Fruit fly (Drosophila melanogaster) whole organism, embryonic: ENCODE measurements around the gene Ugt36D1.

ENCODE experiments used
- B-H2 ChIP-seq: fragments of 200-800 bp; sonication (Bioruptor generic); optimal IDR thresholded peaks from 2 replicates; lab custom pipeline; 2018; ENCODE audit warnings: missing biosample characterization, mild to moderate bottlenecking, missing genetic modification characterization
- CG10209 ChIP-seq: fragments of 200-800 bp; sonication (Bioruptor generic); optimal IDR thresholded peaks from 3 replicates; lab custom pipeline; 2017; ENCODE audit warnings: missing biosample characterization, mild to moderate bottlenecking, missing genetic modification characterization, missing genetic modification reagents
- CG10431 ChIP-seq: fragments of 200-800 bp; sonication (Bioruptor generic); optimal IDR thresholded peaks from 3 replicates; lab custom pipeline; 2018; ENCODE audit warnings: missing biosample characterization, mild to moderate bottlenecking, missing genetic modification characterization
- CG12071 ChIP-seq: fragments of 200-800 bp; sonication (Bioruptor generic); optimal IDR thresholded peaks from 3 replicates; lab custom pipeline; 2018; ENCODE audit warnings: missing biosample characterization, mild to moderate bottlenecking, missing genetic modification characterization
- CG12219 ChIP-seq: fragments of 200-800 bp; sonication (Bioruptor generic); optimal IDR thresholded peaks from 3 replicates; lab custom pipeline; 2018; ENCODE audit warnings: missing biosample characterization, mild to moderate bottlenecking, missing genetic modification characterization
- CG13287 ChIP-seq: fragments of 200-800 bp; sonication (Bioruptor generic); IDR thresholded peaks from 2 replicates; pipeline ENCODE4 v1.3.6; 2022; ENCODE audit warnings: missing biosample characterization, missing genetic modification characterization; ENCODE audit not compliant: partially characterized antibody
- CG15269 ChIP-seq: fragments of 200-800 bp; sonication (Bioruptor generic); optimal IDR thresholded peaks from 2 replicates; lab custom pipeline; 2018; ENCODE audit warnings: missing biosample characterization, mild to moderate bottlenecking, missing genetic modification characterization, moderate library complexity
- CG1603 ChIP-seq: fragments of 200-800 bp; sonication (Bioruptor generic); optimal IDR thresholded peaks from 2 replicates; lab custom pipeline; 2019; ENCODE audit warnings: missing biosample characterization, mild to moderate bottlenecking, missing genetic modification characterization, moderate library complexity
- CG17361 ChIP-seq: fragments of 200-800 bp; sonication (Bioruptor generic); IDR thresholded peaks from 3 replicates; pipeline ENCODE4 v1.3.6; 2022; ENCODE audit warnings: missing biosample characterization, missing genetic modification characterization
- CG2116 ChIP-seq: fragments of 200-800 bp; sonication (Bioruptor generic); optimal IDR thresholded peaks from 3 replicates; lab custom pipeline; 2018; ENCODE audit warnings: missing biosample characterization, mild to moderate bottlenecking, missing genetic modification characterization
- CG3065 ChIP-seq: fragments of 200-800 bp; sonication (Bioruptor generic); optimal IDR thresholded peaks from 2 replicates; lab custom pipeline; 2016; ENCODE audit warnings: missing biosample characterization, missing genetic modification characterization
- CG4707 ChIP-seq: fragments of 200-800 bp; sonication (Bioruptor generic); optimal IDR thresholded peaks from 2 replicates; lab custom pipeline; 2018; ENCODE audit warnings: missing biosample characterization, mild to moderate bottlenecking, missing genetic modification characterization, moderate library complexity
- CG4854 ChIP-seq: fragments of 200-800 bp; sonication (Bioruptor generic); optimal IDR thresholded peaks from 2 replicates; lab custom pipeline; 2016; ENCODE audit warnings: missing biosample characterization, missing genetic modification characterization, inconsistent platforms
- CG6272 ChIP-seq: fragments of 200-800 bp; sonication (Bioruptor generic); IDR thresholded peaks from 2 replicates; pipeline ENCODE4 v1.3.6; 2022; ENCODE audit warnings: missing biosample characterization, missing genetic modification characterization
- CG7372 ChIP-seq: fragments of 200-800 bp; sonication (Bioruptor generic); IDR thresholded peaks from 2 replicates; pipeline ENCODE4 v1.3.6; 2022; ENCODE audit warnings: missing biosample characterization, missing genetic modification characterization
- CG7928 ChIP-seq: fragments of 200-800 bp; sonication (Bioruptor generic); optimal IDR thresholded peaks from 2 replicates; lab custom pipeline; 2017; ENCODE audit warnings: missing biosample characterization, mild to moderate bottlenecking, missing genetic modification characterization
- Camta ChIP-seq: fragments of 200-800 bp; sonication (Bioruptor generic); optimal IDR thresholded peaks from 2 replicates; lab custom pipeline; 2016; ENCODE audit warnings: missing biosample characterization, missing genetic modification characterization
- D ChIP-seq, 2 experiments: fragments of 200-800 bp in 1 of 2; fragments of >200 bp in 1 of 2; sonication (Bioruptor generic) in 1 of 2; optimal IDR thresholded peaks; 2 replicates in 1 of 2; 3 replicates in 1 of 2; lab custom pipeline; 2017; ENCODE audit warnings: mild to moderate bottlenecking in 1 of 2, missing biosample characterization in 1 of 2, missing genetic modification characterization in 1 of 2, missing genetic modification reagents in 1 of 2
- Dref ChIP-seq: fragments of 200-800 bp; sonication (Bioruptor generic); IDR thresholded peaks from 2 replicates; pipeline ENCODE4 v1.3.6; 2022; ENCODE audit warnings: missing biosample characterization, missing genetic modification characterization
- HLH3B ChIP-seq: fragments of 200-800 bp; sonication (Bioruptor generic); IDR thresholded peaks from 2 replicates; pipeline ENCODE4 v1.3.6; 2022; ENCODE audit warnings: missing biosample characterization, missing genetic modification characterization
- Hmx ChIP-seq: fragments of 200-800 bp; sonication (Bioruptor generic); optimal IDR thresholded peaks from 2 replicates; lab custom pipeline; 2016; ENCODE audit warnings: missing biosample characterization, missing genetic modification characterization
- Lhr ChIP-seq: fragments of 200-800 bp; sonication (Bioruptor generic); optimal IDR thresholded peaks from 3 replicates; lab custom pipeline; 2017; ENCODE audit warnings: mild to moderate bottlenecking, missing biosample characterization, missing genetic modification reagents, missing genetic modification characterization
- MESR4 ChIP-seq: fragments of 200-800 bp; sonication (Bioruptor generic); optimal IDR thresholded peaks from 2 replicates; lab custom pipeline; 2018; ENCODE audit warnings: missing biosample characterization, mild to moderate bottlenecking, missing genetic modification characterization, moderate library complexity
- NC2α ChIP-seq: fragments of 200-800 bp; sonication (Bioruptor generic); optimal IDR thresholded peaks from 2 replicates; lab custom pipeline; 2016; ENCODE audit warnings: missing biosample characterization, missing genetic modification characterization
- NK7.1 ChIP-seq: fragments of 200-800 bp; sonication (Bioruptor generic); optimal IDR thresholded peaks from 3 replicates; lab custom pipeline; 2016; ENCODE audit warnings: missing biosample characterization, missing genetic modification characterization
- Optix ChIP-seq: fragments of 200-800 bp; sonication (Bioruptor generic); IDR thresholded peaks from 3 replicates; pipeline ENCODE4 v1.3.6; 2022; ENCODE audit warnings: missing biosample characterization, missing genetic modification characterization
- Taf1 ChIP-seq: fragments of 200-800 bp; sonication (Bioruptor generic); IDR thresholded peaks from 2 replicates; pipeline ENCODE4 v1.3.6; 2022; ENCODE audit warnings: missing biosample characterization, missing genetic modification characterization
- ab ChIP-seq: fragments of 200-800 bp; sonication (Bioruptor generic); optimal IDR thresholded peaks from 2 replicates; lab custom pipeline; 2016; ENCODE audit warnings: missing biosample characterization, missing genetic modification characterization
- ac ChIP-seq: fragments of 200-800 bp; sonication (Bioruptor generic); optimal IDR thresholded peaks from 3 replicates; lab custom pipeline; 2017; ENCODE audit warnings: missing biosample characterization, mild to moderate bottlenecking, missing genetic modification characterization
- chn ChIP-seq: fragments of 200-800 bp; sonication (Bioruptor generic); optimal IDR thresholded peaks from 2 replicates; lab custom pipeline; 2016; ENCODE audit warnings: missing biosample characterization, missing genetic modification characterization
- dati ChIP-seq: fragments of 200-800 bp; sonication (Bioruptor generic); IDR thresholded peaks from 2 replicates; pipeline ENCODE4 v1.3.6; 2022; ENCODE audit warnings: missing biosample characterization, missing genetic modification characterization
- gsb ChIP-seq: fragments of 200-800 bp; sonication (Bioruptor generic); IDR thresholded peaks from 2 replicates; pipeline ENCODE4 v1.3.6; 2022; ENCODE audit warnings: missing biosample characterization, missing genetic modification characterization
- inv ChIP-seq: fragments of 200-800 bp; sonication (Bioruptor generic); IDR thresholded peaks from 2 replicates; pipeline ENCODE4 v1.3.6; 2022; ENCODE audit warnings: missing biosample characterization, missing genetic modification characterization; ENCODE audit not compliant: partially characterized antibody
- lola ChIP-seq, 3 experiments: fragments of >200 bp in 2 of 3; fragments of 200-800 bp in 1 of 3; sonication (Bioruptor generic) in 1 of 3; optimal IDR thresholded peaks; 2 replicates each; lab custom pipeline; 2017 to 2019; ENCODE audit warnings: missing biosample characterization in 3 of 3, missing genetic modification characterization in 3 of 3, mild to moderate bottlenecking in 1 of 3, moderate library complexity in 1 of 3
- nau ChIP-seq: fragments of 200-800 bp; sonication (Bioruptor generic); optimal IDR thresholded peaks from 3 replicates; lab custom pipeline; 2017; ENCODE audit warnings: missing biosample characterization, mild to moderate bottlenecking, missing genetic modification characterization, missing genetic modification reagents
- org-1 ChIP-seq: fragments of 200-800 bp; sonication (Bioruptor generic); optimal IDR thresholded peaks from 2 replicates; lab custom pipeline; 2017; ENCODE audit warnings: missing biosample characterization, missing genetic modification characterization
- rib ChIP-seq: fragments of 200-800 bp; sonication (Bioruptor generic); IDR thresholded peaks from 2 replicates; pipeline ENCODE4 v1.3.6; 2022; ENCODE audit warnings: missing biosample characterization, missing genetic modification characterization
- row ChIP-seq: fragments of 200-800 bp; sonication (Bioruptor generic); IDR thresholded peaks from 3 replicates; pipeline ENCODE4 v1.3.6; 2022; ENCODE audit warnings: missing biosample characterization, missing genetic modification characterization
- sisA ChIP-seq: fragments of 200-800 bp; sonication (Bioruptor generic); IDR thresholded peaks from 2 replicates; pipeline ENCODE4 v1.3.6; 2022; ENCODE audit warnings: missing biosample characterization, missing genetic modification characterization
- tap ChIP-seq: fragments of 200-800 bp; optimal IDR thresholded peaks from 3 replicates; lab custom pipeline; 2019; ENCODE audit warnings: missing biosample characterization, mild to moderate bottlenecking, missing genetic modification characterization, moderate library complexity
- tin ChIP-seq: fragments of 200-800 bp; sonication (Bioruptor generic); optimal IDR thresholded peaks from 3 replicates; lab custom pipeline; 2016; ENCODE audit warnings: missing biosample characterization, missing genetic modification characterization
- tx ChIP-seq: fragments of 200-800 bp; sonication (Bioruptor generic); optimal IDR thresholded peaks from 2 replicates; lab custom pipeline; 2016; ENCODE audit warnings: missing biosample characterization, missing genetic modification characterization
- vfl ChIP-seq: fragments of 200-800 bp; sonication (Bioruptor generic); optimal IDR thresholded peaks from 2 replicates; lab custom pipeline; 2016; ENCODE audit warnings: missing biosample characterization, missing genetic modification characterization
- zen ChIP-seq: fragments of 200-800 bp; sonication (Bioruptor generic); optimal IDR thresholded peaks from 3 replicates; lab custom pipeline; 2018; ENCODE audit warnings: missing biosample characterization, mild to moderate bottlenecking, missing genetic modification characterization, moderate library complexity
- zf30C ChIP-seq: fragments of 200-800 bp; sonication (Bioruptor generic); optimal IDR thresholded peaks from 3 replicates; lab custom pipeline; 2018; ENCODE audit warnings: missing biosample characterization, mild to moderate bottlenecking, missing genetic modification characterization

Gene Ugt36D1

DNA sequence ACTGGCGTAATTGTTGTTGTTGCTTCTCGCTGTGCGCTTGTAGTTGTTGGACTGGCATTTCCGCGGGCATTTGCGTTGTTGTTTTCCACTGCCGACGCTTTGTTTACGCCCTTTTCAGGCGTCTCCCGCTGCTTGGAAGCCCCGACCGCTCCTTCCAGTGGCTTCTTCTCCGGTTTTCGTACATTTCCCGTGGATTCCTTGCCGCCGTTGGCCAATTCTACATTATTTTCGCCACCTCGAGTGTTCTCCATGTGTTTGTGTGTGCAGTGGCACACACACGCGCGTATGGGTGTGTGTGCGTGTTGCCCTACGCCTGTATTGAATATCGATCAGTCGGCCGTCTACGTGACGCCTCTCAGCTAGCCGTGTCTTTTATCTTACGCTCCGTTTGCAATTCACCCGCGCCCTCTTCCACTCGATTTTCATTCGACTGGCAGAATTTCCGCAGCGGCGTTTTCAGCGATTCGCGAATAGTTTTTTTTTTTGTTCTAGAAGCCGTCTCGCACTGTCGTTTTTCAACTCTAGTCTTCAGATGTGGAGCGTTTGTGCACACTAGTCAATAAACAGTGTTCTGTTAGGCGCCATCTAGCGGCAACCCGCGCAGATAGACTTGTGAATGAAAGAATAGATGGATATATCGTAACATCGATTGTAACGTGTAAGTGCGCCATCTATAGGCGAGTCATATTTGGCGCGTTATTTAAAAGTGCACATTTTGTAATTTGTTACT is 16.0 kb downstream of the Ugt36D1 start, which contains the start of gene CG10600 (continued):
- TF ChIP-seq Camta (GFP tag; lab: Kevin White, UChicago) (peak; percentile 85), CG15269 (tag; lab: Kevin White, UChicago) (no peak), nau (GFP tag; lab: Kevin White, UChicago) (no peak), Dref (GFP tag; lab: Robert Waterston, UW) (peak; percentile 82), zen (tag; lab: Kevin White, UChicago) (peak; percentile 73), CG12071 (GFP tag; lab: Kevin White, UChicago) (peak; percentile 48), tx (GFP tag; lab: Kevin White, UChicago) (peak; percentile 84), CG10209 (GFP tag; lab: Kevin White, UChicago) (peak; percentile 78), rib (GFP tag; lab: Robert Waterston, UW) (peak; percentile 96), HLH3B (peak; percentile 59), Lhr (GFP tag; lab: Kevin White, UChicago) (peak; percentile 98), gsb (GFP tag; lab: Robert Waterston, UW) (peak; percentile 47), chn (GFP tag; lab: Kevin White, UChicago) (peak; percentile 88), CG3065 (GFP tag; lab: Kevin White, UChicago) (peak; percentile 84), CG12219 (GFP tag; lab: Kevin White, UChicago) (peak; percentile 33), vfl (GFP tag; lab: Kevin White, UChicago) (peak; percentile 85), CG1603 (tag; lab: Kevin White, UChicago) (peak; percentile 92), CG7928 (GFP tag; lab: Kevin White, UChicago) (peak; percentile 58), CG4854 (GFP tag; lab: Kevin White, UChicago) (peak; percentile 87), org-1 (GFP tag; lab: Kevin White, UChicago) (peak; percentile 69), CG7372 (peak; percentile 16; the same call in 1 of the 2 replicates), ab (no peak), Hmx (GFP tag; lab: Kevin White, UChicago) (peak; percentile 53), D (optimal IDR thresholded peaks at IDR 0.05; lab: Kevin White, UChicago) (no peak), D (GFP tag; optimal IDR thresholded peaks at IDR 0.05; lab: Kevin White, UChicago) (peak; percentile 58), inv (GFP tag; lab: Robert Waterston, UW) (peak; percentile 83), dati (GFP tag; lab: Robert Waterston, UW) (peak; percentile 46; the same call in 1 of the 2 replicates), CG13287 (GFP tag; lab: Robert Waterston, UW) (peak; percentile 90), ac (peak; percentile 30), CG2116 (peak; percentile 86), zf30C (GFP tag; lab: Kevin White, UChicago) (peak; percentile 12), NK7.1 (GFP tag; lab: Kevin White, UChicago) (peak; percentile 68), CG6272 (GFP tag; lab: Robert Waterston, UW) (peak; percentile 30; the same call in 1 of the 2 replicates), CG10431 (GFP tag; lab: Kevin White, UChicago) (peak; percentile 35), tap (tag; lab: Kevin White, UChicago) (peak; percentile 18), sisA (GFP tag; lab: Robert Waterston, UW) (peak; percentile 70), Taf1 (GFP tag; lab: Robert Waterston, UW) (peak; percentile 52), CG4707 (GFP tag; lab: Kevin White, UChicago) (peak; percentile 47), lola (GFP tag; optimal IDR thresholded peaks at IDR 0.05; lab: Kevin White, UChicago) (peak in 1 of 3 experiments; percentile 32), B-H2 (GFP tag; lab: Kevin White, UChicago) (peak; percentile 91), NC2α (GFP tag; lab: Kevin White, UChicago) (peak; percentile 59), row (GFP tag; lab: Robert Waterston, UW) (peak; percentile 55), Optix (GFP tag; lab: Robert Waterston, UW) (peak; percentile 58; the same call in 2 of the 3 replicates), MESR4 (GFP tag; lab: Kevin White, UChicago) (peak; percentile 84), tin (GFP tag; lab: Kevin White, UChicago) (peak; percentile 89), CG17361 (GFP tag; lab: Robert Waterston, UW) (peak; percentile 69)
- TF ChIP-seq, all 482 proteins: peak for 386
